Fruit fly (Drosophila melanogaster) whole organism, embryonic: ENCODE results near the gene CG42541.
A peak's percentile ranks its signal among the peaks of the same experiment; 100 is the strongest.

Experiments used
- Antp ChIP-seq: fragments of 200-800 bp; sonication (Bioruptor generic); optimal IDR thresholded peaks from 3 replicates; lab custom pipeline; 2016; ENCODE audit warnings: missing biosample characterization, missing genetic modification characterization
- Bgb ChIP-seq: fragments of 200-800 bp; sonication (Bioruptor generic); IDR thresholded peaks from 2 replicates; pipeline ENCODE4 v1.3.6; 2022; ENCODE audit warnings: missing biosample characterization, missing genetic modification characterization; ENCODE audit not compliant: partially characterized antibody
- BtbVII ChIP-seq: fragments of 200-800 bp; sonication (Bioruptor generic); optimal IDR thresholded peaks from 3 replicates; lab custom pipeline; 2017; ENCODE audit warnings: missing biosample characterization, mild to moderate bottlenecking, missing genetic modification characterization
- CG12219 ChIP-seq: fragments of 200-800 bp; sonication (Bioruptor generic); optimal IDR thresholded peaks from 3 replicates; lab custom pipeline; 2018; ENCODE audit warnings: missing biosample characterization, mild to moderate bottlenecking, missing genetic modification characterization
- CG15269 ChIP-seq: fragments of 200-800 bp; sonication (Bioruptor generic); optimal IDR thresholded peaks from 2 replicates; lab custom pipeline; 2018; ENCODE audit warnings: missing biosample characterization, mild to moderate bottlenecking, missing genetic modification characterization, moderate library complexity
- CG1603 ChIP-seq: fragments of 200-800 bp; sonication (Bioruptor generic); optimal IDR thresholded peaks from 2 replicates; lab custom pipeline; 2019; ENCODE audit warnings: missing biosample characterization, mild to moderate bottlenecking, missing genetic modification characterization, moderate library complexity
- CG18262 ChIP-seq: fragments of 200-800 bp; optimal IDR thresholded peaks from 3 replicates; lab custom pipeline; 2019; ENCODE audit warnings: missing biosample characterization, mild to moderate bottlenecking, missing genetic modification characterization, moderate library complexity
- CG18764 ChIP-seq: fragments of 200-800 bp; sonication (Bioruptor generic); optimal IDR thresholded peaks from 3 replicates; lab custom pipeline; 2016; ENCODE audit warnings: missing biosample characterization, missing genetic modification characterization
- CG2120 ChIP-seq: fragments of 200-800 bp; sonication (Bioruptor generic); optimal IDR thresholded peaks from 3 replicates; lab custom pipeline; 2016; ENCODE audit warnings: missing biosample characterization, missing genetic modification characterization
- CG4328 ChIP-seq: fragments of 200-800 bp; sonication (Bioruptor generic); optimal IDR thresholded peaks from 3 replicates; lab custom pipeline; 2017; ENCODE audit warnings: missing biosample characterization, missing genetic modification reagents, missing genetic modification characterization
- CG7786 ChIP-seq: fragments of 200-800 bp; sonication (Bioruptor generic); optimal IDR thresholded peaks from 2 replicates; lab custom pipeline; 2016; ENCODE audit warnings: missing biosample characterization, missing genetic modification characterization
- CG7987 ChIP-seq: fragments of 200-800 bp; sonication (Bioruptor generic); optimal IDR thresholded peaks from 2 replicates; lab custom pipeline; 2018; ENCODE audit warnings: missing biosample characterization, mild to moderate bottlenecking, missing genetic modification characterization, moderate library complexity
- CG8388 ChIP-seq: fragments of 200-800 bp; sonication (Bioruptor generic); optimal IDR thresholded peaks from 2 replicates; lab custom pipeline; 2019; ENCODE audit warnings: missing biosample characterization, mild to moderate bottlenecking, missing genetic modification characterization, moderate library complexity
- CG8765 ChIP-seq: fragments of 200-800 bp; sonication (Bioruptor generic); IDR thresholded peaks from 2 replicates; pipeline ENCODE4 v1.3.6; 2022; ENCODE audit warnings: missing biosample characterization, missing genetic modification characterization
- CG9215 ChIP-seq: fragments of 200-800 bp; sonication (Bioruptor generic); IDR thresholded peaks from 2 replicates; pipeline ENCODE4 v1.3.6; 2022; ENCODE audit warnings: missing biosample characterization, missing genetic modification characterization
- CG9609 ChIP-seq: fragments of 200-800 bp; sonication (Bioruptor generic); optimal IDR thresholded peaks from 3 replicates; lab custom pipeline; 2016; ENCODE audit warnings: missing biosample characterization, missing genetic modification characterization
- CTCF ChIP-seq: fragments of 200-800 bp; sonication (Bioruptor generic); optimal IDR thresholded peaks from 2 replicates; lab custom pipeline; 2017; ENCODE audit warnings: missing biosample characterization, mild to moderate bottlenecking, missing genetic modification characterization, moderate library complexity
- Camta ChIP-seq: fragments of 200-800 bp; sonication (Bioruptor generic); optimal IDR thresholded peaks from 2 replicates; lab custom pipeline; 2016; ENCODE audit warnings: missing biosample characterization, missing genetic modification characterization
- CoRest ChIP-seq: fragments of 200-800 bp; sonication (Bioruptor generic); optimal IDR thresholded peaks from 3 replicates; lab custom pipeline; 2018; ENCODE audit warnings: missing biosample characterization, mild to moderate bottlenecking, missing genetic modification characterization, moderate library complexity
- D ChIP-seq, 2 experiments: fragments of 200-800 bp in 1 of 2; fragments of >200 bp in 1 of 2; sonication (Bioruptor generic) in 1 of 2; optimal IDR thresholded peaks; 2 replicates in 1 of 2; 3 replicates in 1 of 2; lab custom pipeline; 2017; ENCODE audit warnings: mild to moderate bottlenecking in 1 of 2, missing biosample characterization in 1 of 2, missing genetic modification characterization in 1 of 2, missing genetic modification reagents in 1 of 2
- Dfd ChIP-seq, 2 experiments: fragments of >200 bp; optimal IDR thresholded peaks; 2 replicates each; lab custom pipeline; 2017; ENCODE audit warnings: missing biosample characterization in 2 of 2, missing genetic modification characterization in 2 of 2
- Doc3 ChIP-seq: fragments of 200-800 bp; sonication (Bioruptor generic); IDR thresholded peaks from 3 replicates; pipeline ENCODE4 v1.3.6; 2022; ENCODE audit warnings: missing biosample characterization, missing genetic modification characterization; ENCODE audit not compliant: partially characterized antibody
- Dref ChIP-seq: fragments of 200-800 bp; sonication (Bioruptor generic); IDR thresholded peaks from 2 replicates; pipeline ENCODE4 v1.3.6; 2022; ENCODE audit warnings: missing biosample characterization, missing genetic modification characterization
- Hmx ChIP-seq: fragments of 200-800 bp; sonication (Bioruptor generic); optimal IDR thresholded peaks from 2 replicates; lab custom pipeline; 2016; ENCODE audit warnings: missing biosample characterization, missing genetic modification characterization
- Jarid2 ChIP-seq: fragments of 200-800 bp; sonication (Bioruptor generic); optimal IDR thresholded peaks from 3 replicates; lab custom pipeline; 2017; ENCODE audit warnings: mild to moderate bottlenecking, missing biosample characterization, missing genetic modification reagents, missing genetic modification characterization
- Lhr ChIP-seq: fragments of 200-800 bp; sonication (Bioruptor generic); optimal IDR thresholded peaks from 3 replicates; lab custom pipeline; 2017; ENCODE audit warnings: mild to moderate bottlenecking, missing biosample characterization, missing genetic modification reagents, missing genetic modification characterization
- Neu2 ChIP-seq: fragments of 200-800 bp; sonication (Bioruptor generic); optimal IDR thresholded peaks from 3 replicates; lab custom pipeline; 2016; ENCODE audit warnings: missing biosample characterization, missing genetic modification characterization, borderline replicate concordance
- Side ChIP-seq: fragments of 200-800 bp; sonication (Bioruptor generic); optimal IDR thresholded peaks from 2 replicates; lab custom pipeline; 2016; ENCODE audit warnings: missing biosample characterization, missing genetic modification characterization
- Vsx1 ChIP-seq: fragments of 200-800 bp; sonication (Bioruptor generic); optimal IDR thresholded peaks from 2 replicates; lab custom pipeline; 2017; ENCODE audit warnings: missing biosample characterization, mild to moderate bottlenecking, missing genetic modification characterization, missing genetic modification reagents
- Xrp1 ChIP-seq: fragments of 200-800 bp; sonication (Bioruptor generic); IDR thresholded peaks from 2 replicates; pipeline ENCODE4 v1.3.6; 2022; ENCODE audit warnings: missing biosample characterization, missing genetic modification characterization
- ab ChIP-seq: fragments of 200-800 bp; sonication (Bioruptor generic); optimal IDR thresholded peaks from 2 replicates; lab custom pipeline; 2016; ENCODE audit warnings: missing biosample characterization, missing genetic modification characterization
- ase ChIP-seq: fragments of 200-800 bp; sonication (Bioruptor generic); IDR thresholded peaks from 3 replicates; pipeline ENCODE4 v1.3.6; 2022; ENCODE audit warnings: missing biosample characterization, missing genetic modification characterization
- bsh ChIP-seq, 2 experiments: fragments of 200-800 bp; sonication (Bioruptor generic); optimal IDR thresholded peaks; 2 replicates each; lab custom pipeline; 2017 to 2018; ENCODE audit warnings: mild to moderate bottlenecking in 2 of 2, missing biosample characterization in 2 of 2, missing genetic modification characterization in 2 of 2, moderate library complexity in 1 of 2
- chm ChIP-seq: fragments of 200-800 bp; sonication (Bioruptor generic); IDR thresholded peaks from 2 replicates; pipeline ENCODE4 v1.3.6; 2022; ENCODE audit warnings: missing biosample characterization, missing genetic modification characterization
- chn ChIP-seq: fragments of 200-800 bp; sonication (Bioruptor generic); optimal IDR thresholded peaks from 2 replicates; lab custom pipeline; 2016; ENCODE audit warnings: missing biosample characterization, missing genetic modification characterization
- disco-r ChIP-seq: fragments of 200-800 bp; sonication (Bioruptor generic); optimal IDR thresholded peaks from 2 replicates; lab custom pipeline; 2016; ENCODE audit warnings: missing biosample characterization, missing genetic modification characterization
- en ChIP-seq: fragments of 200-800 bp; sonication (Bioruptor generic); optimal IDR thresholded peaks from 2 replicates; lab custom pipeline; 2016; ENCODE audit warnings: missing biosample characterization, missing genetic modification characterization
- gcm ChIP-seq: fragments of 200-800 bp; sonication (Bioruptor generic); optimal IDR thresholded peaks from 2 replicates; lab custom pipeline; 2019; ENCODE audit warnings: missing biosample characterization, mild to moderate bottlenecking, missing genetic modification characterization, moderate library complexity
- gfzf ChIP-seq: fragments of 200-800 bp; sonication (Bioruptor generic); optimal IDR thresholded peaks from 2 replicates; lab custom pipeline; 2016; ENCODE audit warnings: missing biosample characterization, mild to moderate bottlenecking, missing genetic modification characterization, moderate library complexity
- lbe ChIP-seq: fragments of 200-800 bp; sonication (Bioruptor generic); optimal IDR thresholded peaks from 2 replicates; lab custom pipeline; 2016; ENCODE audit warnings: missing biosample characterization, mild to moderate bottlenecking, missing genetic modification characterization
- lilli ChIP-seq: fragments of 200-800 bp; sonication (Bioruptor generic); optimal IDR thresholded peaks from 3 replicates; lab custom pipeline; 2016; ENCODE audit warnings: missing biosample characterization, missing genetic modification characterization
- oc ChIP-seq: fragments of 200-800 bp; sonication (Bioruptor generic); optimal IDR thresholded peaks from 2 replicates; lab custom pipeline; 2018; ENCODE audit warnings: missing biosample characterization, mild to moderate bottlenecking, missing genetic modification characterization, moderate library complexity
- pzg ChIP-seq: fragments of 200-800 bp; sonication (Bioruptor generic); optimal IDR thresholded peaks from 3 replicates; lab custom pipeline; 2018; ENCODE audit warnings: missing biosample characterization, mild to moderate bottlenecking, missing genetic modification characterization, moderate library complexity
- salm ChIP-seq: fragments of 200-800 bp; sonication (Bioruptor generic); optimal IDR thresholded peaks from 2 replicates; lab custom pipeline; 2018; ENCODE audit warnings: missing biosample characterization, mild to moderate bottlenecking, missing genetic modification characterization
- so ChIP-seq: fragments of 200-800 bp; sonication (Bioruptor generic); IDR thresholded peaks from 3 replicates; pipeline ENCODE4 v1.3.6; 2022; ENCODE audit warnings: missing biosample characterization, missing genetic modification characterization
- stwl ChIP-seq: fragments of 200-800 bp; sonication (Bioruptor generic); optimal IDR thresholded peaks from 3 replicates; lab custom pipeline; 2018; ENCODE audit warnings: missing biosample characterization, mild to moderate bottlenecking, missing genetic modification characterization, moderate library complexity
- tgo ChIP-seq: fragments of 200-800 bp; sonication (Bioruptor generic); IDR thresholded peaks from 3 replicates; pipeline ENCODE4 v1.3.6; 2022; ENCODE audit warnings: missing biosample characterization, missing genetic modification characterization
- tup ChIP-seq: fragments of 200-800 bp; sonication (Bioruptor generic); optimal IDR thresholded peaks from 2 replicates; lab custom pipeline; 2016; ENCODE audit warnings: missing biosample characterization, mild to moderate bottlenecking, missing genetic modification characterization, moderate library complexity
- wor ChIP-seq: fragments of 200-800 bp; sonication (Bioruptor generic); IDR thresholded peaks from 2 replicates; pipeline ENCODE4 v1.3.6; 2022; ENCODE audit warnings: missing biosample characterization, missing genetic modification characterization
- z ChIP-seq: fragments of 200-800 bp; sonication (Bioruptor generic); IDR thresholded peaks from 3 replicates; pipeline ENCODE4 v1.3.6; 2022; ENCODE audit warnings: missing biosample characterization, missing genetic modification characterization

Gene CG42541

dm6 chrX:3868456-3869023, 61.8 kb downstream of the CG42541 start, which contains the start of gene CG2930 (continued):
- TF ChIP-seq ase (peak; percentile 89), gcm (peak; percentile 75), z (GFP tag; lab: Robert Waterston, UW) (0 out of 3 replicates have a peak, but pooled peaks have one; percentile 34), Dref (GFP tag; lab: Robert Waterston, UW) (0 out of 2 replicates have a peak, but pooled peaks have one; percentile 12), Hmx (GFP tag; lab: Kevin White, UChicago) (no peak), CG7987 (GFP tag; lab: Kevin White, UChicago) (peak; percentile 43), CG8765 (GFP tag; lab: Robert Waterston, UW) (peak; percentile 57; the same call in 1 of the 2 replicates), CTCF (GFP tag; lab: Kevin White, UChicago) (peak; percentile 52), stwl (tag; lab: Kevin White, UChicago) (no peak), chn (GFP tag; lab: Kevin White, UChicago) (peak; percentile 79), wor (GFP tag; lab: Robert Waterston, UW) (peak; percentile 85), CG15269 (tag; lab: Kevin White, UChicago) (peak; percentile 81), so (GFP tag; lab: Robert Waterston, UW) (peak; percentile 91), CG1603 (peak; percentile 93), oc (peak; percentile 85), pzg (GFP tag; lab: Kevin White, UChicago) (no peak), CG7786 (peak; percentile 74), lbe (GFP tag; lab: Kevin White, UChicago) (peak; percentile 89), Neu2 (GFP tag; lab: Kevin White, UChicago) (no peak), Bgb (no peak), CG9609 (GFP tag; lab: Kevin White, UChicago) (peak; percentile 83), ab (GFP tag; lab: Kevin White, UChicago) (peak; percentile 43), Doc3 (GFP tag; lab: Robert Waterston, UW) (no peak), disco-r (GFP tag; lab: Kevin White, UChicago) (peak; percentile 78), Antp (GFP tag; lab: Kevin White, UChicago) (peak; percentile 84), CG9215 (peak; percentile 63), CG18262 (peak; percentile 82), lilli (peak; percentile 73), Dfd (GFP tag; optimal IDR thresholded peaks at IDR 0.05; lab: Kevin White, UChicago) (no peak), CG18764 (GFP tag; lab: Kevin White, UChicago) (peak; percentile 79), CG2120 (GFP tag; lab: Kevin White, UChicago) (peak; percentile 50), Xrp1 (GFP tag; lab: Robert Waterston, UW) (peak; percentile 93), salm (tag; lab: Kevin White, UChicago) (peak; percentile 78), CG4328 (GFP tag; lab: Kevin White, UChicago) (no peak), tgo (GFP tag; lab: Robert Waterston, UW) (peak; percentile 88), gfzf (GFP tag; lab: Kevin White, UChicago) (no peak), CG12219 (GFP tag; lab: Kevin White, UChicago) (peak; percentile 87), Jarid2 (GFP tag; lab: Kevin White, UChicago) (peak; percentile 61), Camta (GFP tag; lab: Kevin White, UChicago) (peak; percentile 73), bsh (GFP tag; optimal IDR thresholded peaks at IDR 0.05; lab: Kevin White, UChicago) (peak; percentile 87 to 92), CG8388 (GFP tag; lab: Kevin White, UChicago) (peak; percentile 83), tup (peak; percentile 72), Side (peak; percentile 62), chm (GFP tag; lab: Robert Waterston, UW) (peak; percentile 94), Vsx1 (no peak), BtbVII (peak; percentile 32), D (optimal IDR thresholded peaks at IDR 0.05; lab: Kevin White, UChicago) (no peak), D (GFP tag; optimal IDR thresholded peaks at IDR 0.05; lab: Kevin White, UChicago) (peak; percentile 84), CoRest (tag; lab: Kevin White, UChicago) (peak; percentile 77), Lhr (GFP tag; lab: Kevin White, UChicago) (peak; percentile 63), en (GFP tag; lab: Kevin White, UChicago) (peak; percentile 38)
